Worm (Caenorhabditis elegans): ENCODE measurements around the gene nlp-17.

nlp-17 gene

DNA sequence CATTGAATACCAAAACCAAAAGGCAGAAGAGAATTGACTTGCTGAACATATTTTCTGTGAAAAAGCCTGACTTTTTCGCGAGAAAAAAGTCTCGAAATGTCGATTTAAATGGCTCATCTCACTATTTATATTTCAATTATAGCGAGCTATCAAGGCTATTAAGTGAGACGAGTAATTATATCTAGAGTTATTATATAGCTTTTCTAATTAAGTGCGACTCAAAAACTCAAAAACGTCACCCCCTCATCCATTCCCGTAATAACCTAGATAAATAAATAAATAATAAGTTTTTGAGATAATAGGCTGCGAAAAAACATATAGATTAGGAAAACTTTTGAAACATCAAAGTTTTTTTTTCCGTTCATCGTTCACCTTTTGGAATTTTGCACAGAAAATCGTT lies at the start of gene nlp-17:
Gene nlp-17 (minus strand): TSS at position 101 of the 400 bp plus-strand sequence.
- no peak for TF ChIP-seq ets-4 (tag; optimal IDR thresholded peaks at IDR 0.05)
- TF ChIP-seq eyg-1 (tag; optimal IDR thresholded peaks at IDR 0.05) = no peak
- TF ChIP-seq pha-2 (tag; optimal IDR thresholded peaks at IDR 0.05) = no peak
- TF ChIP-seq ceh-34 (tag; optimal IDR thresholded peaks at IDR 0.05) = no peak
- TF ChIP-seq pat-9 (tag; optimal IDR thresholded peaks at IDR 0.05) = no peak
- no peak for TF ChIP-seq ztf-16 (tag; optimal IDR thresholded peaks at IDR 0.05)
- TF ChIP-seq K02D7.2 (tag; optimal IDR thresholded peaks at IDR 0.05) = no peak
- TF ChIP-seq odd-2 (tag; optimal IDR thresholded peaks at IDR 0.05) = no peak
- TF ChIP-seq ceh-45 (GFP tag; IDR thresholded peaks at IDR 0.05) = no peak

DNA sequence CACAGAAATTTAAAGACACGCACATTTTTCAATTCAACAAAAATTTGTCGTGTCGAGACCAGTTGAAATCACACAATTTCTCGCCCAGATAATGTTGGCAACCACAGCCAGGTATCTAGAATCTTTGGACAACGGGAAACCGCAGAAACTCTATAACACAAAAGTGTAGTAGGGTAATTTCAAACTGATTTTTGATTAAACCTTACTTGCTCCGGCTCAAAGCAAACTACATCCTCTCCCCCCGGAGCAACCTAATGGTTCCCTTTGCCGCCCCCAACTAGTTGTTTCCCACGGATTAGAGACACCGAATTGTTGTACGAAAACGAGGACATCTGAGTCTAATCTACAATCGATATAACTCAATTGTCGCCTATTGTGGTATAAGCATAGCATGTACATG lies 48.8 kb upstream of the nlp-17 start:
- no peak for TF ChIP-seq ceh-48 (tag; optimal IDR thresholded peaks at IDR 0.05)
- TF ChIP-seq eyg-1 (tag; optimal IDR thresholded peaks at IDR 0.05) = no peak
- no peak for TF ChIP-seq sox-4 (tag; optimal IDR thresholded peaks at IDR 0.05)
- peak; percentile 8 for TF ChIP-seq unc-42 (tag; optimal IDR thresholded peaks at IDR 0.05)
- no peak for TF ChIP-seq T23F11.4 (GFP tag; optimal IDR thresholded peaks at IDR 0.05)
- no peak for TF ChIP-seq syd-9 (tag; optimal IDR thresholded peaks at IDR 0.05)
- TF ChIP-seq ets-4 (tag; optimal IDR thresholded peaks at IDR 0.05) = no peak

DNA sequence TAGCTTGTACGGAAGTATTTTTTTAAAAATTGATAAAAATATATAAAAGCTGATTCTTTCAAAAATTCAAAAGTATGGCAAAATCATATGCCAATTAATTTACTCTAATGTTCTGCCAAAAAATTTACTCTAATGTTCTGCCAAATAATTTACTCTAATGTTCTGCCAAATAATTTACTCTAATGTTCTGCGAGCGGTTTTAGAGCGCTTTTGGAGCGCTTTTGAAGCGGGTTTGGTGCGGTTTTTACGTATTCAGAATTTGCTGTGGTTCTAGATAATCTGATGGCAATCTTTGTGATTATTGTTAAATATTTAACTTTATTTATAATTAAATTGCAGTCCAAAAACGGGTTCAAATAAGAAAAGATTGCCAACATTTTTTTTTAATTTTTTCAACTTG lies 43.8 kb upstream of the nlp-17 start:
- TF ChIP-seq ceh-31 (tag; optimal IDR thresholded peaks at IDR 0.05) = peak; percentile 72
- TF ChIP-seq odd-2 (tag; optimal IDR thresholded peaks at IDR 0.05) = no peak
- TF ChIP-seq F13H6.1 (tag; optimal IDR thresholded peaks at IDR 0.05) = peak; percentile 8
- TF ChIP-seq nhr-232 (tag; optimal IDR thresholded peaks at IDR 0.05) = no peak
- TF ChIP-seq K02D7.2 (tag; optimal IDR thresholded peaks at IDR 0.05) = peak; percentile 20
- TF ChIP-seq hlh-6 (tag; optimal IDR thresholded peaks at IDR 0.05) = no peak
- peak; percentile 72 for TF ChIP-seq hlh-8 (tag; optimal IDR thresholded peaks at IDR 0.05)
- peak; percentile 1 for TF ChIP-seq rnt-1 (tag; optimal IDR thresholded peaks at IDR 0.05)
- no peak for TF ChIP-seq lin-11 (tag; optimal IDR thresholded peaks at IDR 0.05)
- no peak for TF ChIP-seq ahr-1 (tag; optimal IDR thresholded peaks at IDR 0.05)
- peak; percentile 33 for TF ChIP-seq ttx-3 (tag; optimal IDR thresholded peaks at IDR 0.05)
- peak; percentile 26 for TF ChIP-seq npax-4 (tag; optimal IDR thresholded peaks at IDR 0.05)
- peak; percentile 32 for TF ChIP-seq ceh-6 (GFP tag; optimal IDR thresholded peaks at IDR 0.05)
- peak; percentile 22 for TF ChIP-seq pqm-1 (tag; optimal IDR thresholded peaks at IDR 0.05)
- TF ChIP-seq ceh-2 (tag; optimal IDR thresholded peaks at IDR 0.05) = no peak
- no peak for TF ChIP-seq pag-3 (tag; optimal IDR thresholded peaks at IDR 0.05; ENCODE audit: borderline replicate concordance)
- peak; percentile 47 for TF ChIP-seq sox-4 (tag; optimal IDR thresholded peaks at IDR 0.05)
- TF ChIP-seq tbx-2 (tag; optimal IDR thresholded peaks at IDR 0.05) = peak; percentile 8
- peak; percentile 26 for TF ChIP-seq ceh-34 (tag; optimal IDR thresholded peaks at IDR 0.05)
- TF ChIP-seq gmeb-2 (tag; optimal IDR thresholded peaks at IDR 0.05) = peak; percentile 14
- TF ChIP-seq che-1 (tag; optimal IDR thresholded peaks at IDR 0.05) = peak; percentile 42
- TF ChIP-seq fax-1 (tag; optimal IDR thresholded peaks at IDR 0.05) = peak; percentile 73

DNA sequence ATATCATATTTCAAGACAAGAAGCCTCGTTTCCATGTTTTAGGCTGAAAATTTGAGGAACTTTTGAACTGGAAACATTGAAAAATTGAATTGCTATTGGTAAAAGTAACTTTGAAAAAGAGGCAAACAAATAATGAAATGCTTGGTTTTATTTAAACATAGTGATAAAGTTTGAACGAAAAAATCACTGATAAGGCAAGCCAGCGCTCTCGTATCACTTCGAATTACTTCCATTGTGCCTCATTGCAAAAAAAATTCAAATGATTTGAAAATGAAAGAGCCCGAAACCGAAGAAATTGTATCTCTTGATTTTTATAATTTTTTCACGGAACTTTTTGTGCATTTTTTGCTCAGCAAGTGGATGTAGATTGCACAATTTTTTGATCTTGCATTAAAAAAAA lies 42.6 kb upstream of the nlp-17 start, which contains the start of gene F52G2.3:
Gene F52G2.3 (minus strand): TSS at position 43 of the 400 bp plus-strand sequence.
- no peak for TF ChIP-seq K09A11.1 (tag; optimal IDR thresholded peaks at IDR 0.05; ENCODE audit: insufficient read depth)
- TF ChIP-seq ceh-30 (tag; optimal IDR thresholded peaks at IDR 0.05) = no peak
- TF ChIP-seq unc-3 (GFP tag; conservative IDR thresholded peaks at IDR 0.05) = no peak
- no peak for TF ChIP-seq unc-3 (tag; optimal IDR thresholded peaks at IDR 0.05)
- no peak for TF ChIP-seq lim-6 (tag; optimal IDR thresholded peaks at IDR 0.05)
- no peak for TF ChIP-seq odd-2 (tag; optimal IDR thresholded peaks at IDR 0.05)
- no peak for TF ChIP-seq nhr-11 (tag; optimal IDR thresholded peaks at IDR 0.05)
- TF ChIP-seq pros-1 (tag; optimal IDR thresholded peaks at IDR 0.05) = no peak
- TF ChIP-seq ztf-16 (tag; optimal IDR thresholded peaks at IDR 0.05) = no peak
- no peak for TF ChIP-seq ceh-6 (GFP tag; optimal IDR thresholded peaks at IDR 0.05)
